Worm (Caenorhabditis elegans) whole organism, midembryonic: ENCODE results near the gene hid-1.

Experiments used
- klf-2 ChIP-seq: fragments of 200-800 bp; sonication (Bioruptor generic); conservative IDR thresholded peaks from 2 replicates; pipeline ENCODE4 v1.3.6; 2022; ENCODE audit warnings: missing genetic modification reagents, missing genetic modification characterization, missing compliant biosample characterization
- med-1 ChIP-seq: sonication (generic microtip); optimal IDR thresholded peaks from 2 replicates; lab custom pipeline; 2017; ENCODE audit warnings: missing genetic modification characterization, mild to moderate bottlenecking, missing compliant biosample characterization, antibody characterized with exemption, missing genetic modification reagents; ENCODE audit not compliant: insufficient read depth

ce11 chrX:2464064-2464463, 24.8 kb upstream of the hid-1 start:
- TF ChIP-seq med-1 (GFP tag; lab: Kevin White, UChicago) (no peak), klf-2 (no peak)
